Fruit fly (Drosophila melanogaster): Measurements from ENCODE around the gene CG7889.

DNA sequence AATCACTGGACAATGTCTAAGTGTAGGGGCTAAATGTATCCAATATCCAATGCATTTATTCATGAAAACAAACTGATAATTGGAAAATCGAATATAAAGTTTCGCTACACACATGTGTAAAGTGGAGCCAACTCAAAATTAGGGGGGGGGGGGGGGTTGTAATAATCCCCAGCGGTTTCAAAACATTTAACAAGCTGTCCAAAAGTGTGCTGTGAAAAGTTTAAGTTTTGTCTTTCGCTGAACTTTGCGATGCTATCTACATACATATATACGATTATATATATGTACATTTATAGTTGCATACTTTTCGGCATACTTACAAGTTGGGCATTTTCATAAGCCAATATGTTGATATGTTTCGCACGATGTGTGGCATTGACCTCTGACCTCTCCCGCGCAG lies 5.9 kb downstream of the CG7889 start:
- no peak for TF ChIP-seq h (optimal IDR thresholded peaks at IDR 0.05)
- no peak for TF ChIP-seq insv (optimal IDR thresholded peaks at IDR 0.05)
- TF ChIP-seq Myc (optimal IDR thresholded peaks at IDR 0.05): no peak
- no peak for TF ChIP-seq Sin3A (optimal IDR thresholded peaks at IDR 0.05)
- TF ChIP-seq psq (optimal IDR thresholded peaks at IDR 0.05): no peak

All from Kc167 (cell line).